Fruit fly (Drosophila melanogaster): ENCODE data around the gene CG5235.
A peak's percentile ranks its signal among the peaks of the same experiment; 100 is the strongest.

CG5235 gene

dm6 chr3L:16113003-16113606 lies 22.9 kb upstream of the CG5235 start, which contains the start of gene Taf4:
Gene Taf4 (plus strand): TSS chr3L:16113212.
- no peak for TF ChIP-seq toe (GFP tag; optimal IDR thresholded peaks at IDR 0.05)
- no peak for TF ChIP-seq Hr96 (GFP tag; optimal IDR thresholded peaks at IDR 0.05)
- TF ChIP-seq Clk (GFP tag; optimal IDR thresholded peaks at IDR 0.05) = no peak
- no peak for TF ChIP-seq pad (GFP tag; optimal IDR thresholded peaks at IDR 0.05)
- no peak for TF ChIP-seq CG7045 (GFP tag; optimal IDR thresholded peaks at IDR 0.05)
- no peak for TF ChIP-seq CG5204 (GFP tag; optimal IDR thresholded peaks at IDR 0.05)
- no peak for TF ChIP-seq CG14711 (tag; optimal IDR thresholded peaks at IDR 0.05)
- no peak for TF ChIP-seq bab1 (GFP tag; optimal IDR thresholded peaks at IDR 0.05)
- no peak for TF ChIP-seq CG11617 (GFP tag; optimal IDR thresholded peaks at IDR 0.05)
- no peak for TF ChIP-seq CG33017 (tag; optimal IDR thresholded peaks at IDR 0.05)
- TF ChIP-seq kay (GFP tag; ENCODE audit: borderline replicate concordance) = no peak

dm6 chr3L:16112069-16112820 lies 22.1 kb upstream of the CG5235 start, which contains the start of gene Zn72D:
Gene Zn72D (minus strand): TSS chr3L:16112626.
- TF ChIP-seq toe (GFP tag; optimal IDR thresholded peaks at IDR 0.05) (no peak), Mnt (GFP tag; optimal IDR thresholded peaks at IDR 0.05) (peak; percentile 8), CG7045 (GFP tag; optimal IDR thresholded peaks at IDR 0.05) (no peak), CG5204 (GFP tag; optimal IDR thresholded peaks at IDR 0.05) (no peak), bab1 (GFP tag; optimal IDR thresholded peaks at IDR 0.05) (peak; percentile 35), CG11617 (GFP tag; optimal IDR thresholded peaks at IDR 0.05) (peak; percentile 29), tj (GFP tag; optimal IDR thresholded peaks at IDR 0.05) (no peak), cic (GFP tag; optimal IDR thresholded peaks at IDR 0.05) (no peak), cnc (optimal IDR thresholded peaks at IDR 0.05) (no peak), ovo (GFP tag; optimal IDR thresholded peaks at IDR 0.05) (peak; percentile 18), CG12768 (GFP tag; optimal IDR thresholded peaks at IDR 0.05) (peak; percentile 65), Crg-1 (GFP tag; optimal IDR thresholded peaks at IDR 0.05) (no peak)

dm6 chr3L:16105528-16105927 lies 15.3 kb upstream of the CG5235 start, which contains the start of the genes IntS9 and CG43295:
Gene IntS9 (minus strand): TSS chr3L:16105627.
Gene CG43295 (plus strand): TSS chr3L:16105852.
- TF ChIP-seq bab1 (GFP tag; optimal IDR thresholded peaks at IDR 0.05) (peak; percentile 78), CG7045 (GFP tag; optimal IDR thresholded peaks at IDR 0.05) (peak; percentile 45), CG11617 (GFP tag; optimal IDR thresholded peaks at IDR 0.05) (peak; percentile 78), pad (GFP tag; optimal IDR thresholded peaks at IDR 0.05) (peak; percentile 52), ovo (GFP tag; optimal IDR thresholded peaks at IDR 0.05) (peak; percentile 71), CG1620 (GFP tag; optimal IDR thresholded peaks at IDR 0.05) (peak; percentile 83), Mnt (GFP tag; optimal IDR thresholded peaks at IDR 0.05) (peak; percentile 81), cic (GFP tag; optimal IDR thresholded peaks at IDR 0.05) (peak; percentile 7), CG14711 (tag; optimal IDR thresholded peaks at IDR 0.05) (peak; percentile 78), Hr96 (GFP tag; optimal IDR thresholded peaks at IDR 0.05) (peak; percentile 86), CG5204 (GFP tag; optimal IDR thresholded peaks at IDR 0.05) (peak; percentile 83), kay (GFP tag; ENCODE audit: borderline replicate concordance) (no peak), Clk (GFP tag; optimal IDR thresholded peaks at IDR 0.05) (peak; percentile 47), CG12768 (GFP tag; optimal IDR thresholded peaks at IDR 0.05) (peak; percentile 77), cnc (optimal IDR thresholded peaks at IDR 0.05) (no peak), Crg-1 (GFP tag; optimal IDR thresholded peaks at IDR 0.05) (peak; percentile 64), toe (GFP tag; optimal IDR thresholded peaks at IDR 0.05) (peak; percentile 85), CG33017 (tag; optimal IDR thresholded peaks at IDR 0.05) (peak; percentile 76), CG7101 (tag; optimal IDR thresholded peaks at IDR 0.05) (peak; percentile 80), tj (GFP tag; optimal IDR thresholded peaks at IDR 0.05) (peak; percentile 48)

- TF ChIP-seq kay (GFP tag; ENCODE audit: borderline replicate concordance) (no peak), pad (GFP tag; optimal IDR thresholded peaks at IDR 0.05) (no peak), cnc (optimal IDR thresholded peaks at IDR 0.05) (no peak), Crg-1 (GFP tag; optimal IDR thresholded peaks at IDR 0.05) (no peak), ovo (GFP tag; optimal IDR thresholded peaks at IDR 0.05) (no peak), CG7045 (GFP tag; optimal IDR thresholded peaks at IDR 0.05) (no peak), Clk (GFP tag; optimal IDR thresholded peaks at IDR 0.05) (no peak), bab1 (GFP tag; optimal IDR thresholded peaks at IDR 0.05) (no peak), CG5204 (GFP tag; optimal IDR thresholded peaks at IDR 0.05) (no peak), toe (GFP tag; optimal IDR thresholded peaks at IDR 0.05) (no peak), CG11617 (GFP tag; optimal IDR thresholded peaks at IDR 0.05) (no peak), cic (GFP tag; optimal IDR thresholded peaks at IDR 0.05) (no peak), Hr96 (GFP tag; optimal IDR thresholded peaks at IDR 0.05) (no peak), tj (GFP tag; optimal IDR thresholded peaks at IDR 0.05) (no peak), Mnt (GFP tag; optimal IDR thresholded peaks at IDR 0.05) (no peak)
Observed at dm6 chr3L:16100059-16100458, 9.9 kb upstream of the CG5235 start, which contains the start of gene IleRS-m. Gene IleRS-m (plus strand): TSS chr3L:16100280.

dm6 chr3L:16097393-16097884 lies 7.2 kb upstream of the CG5235 start, which contains the start of the genes CG13074 and ATPsynbetaL:
Gene CG13074 (minus strand): TSS chr3L:16097493.
Gene ATPsynbetaL (plus strand): TSS chr3L:16097834.
- TF ChIP-seq bab1 (GFP tag; optimal IDR thresholded peaks at IDR 0.05) (no peak), cnc (optimal IDR thresholded peaks at IDR 0.05) (no peak), toe (GFP tag; optimal IDR thresholded peaks at IDR 0.05) (no peak), kay (GFP tag; ENCODE audit: borderline replicate concordance) (no peak), CG7101 (tag; optimal IDR thresholded peaks at IDR 0.05) (no peak), cic (GFP tag; optimal IDR thresholded peaks at IDR 0.05) (no peak), pad (GFP tag; optimal IDR thresholded peaks at IDR 0.05) (no peak), Hr96 (GFP tag; optimal IDR thresholded peaks at IDR 0.05) (no peak), CG33017 (tag; optimal IDR thresholded peaks at IDR 0.05) (no peak), Crg-1 (GFP tag; optimal IDR thresholded peaks at IDR 0.05) (no peak), Clk (GFP tag; optimal IDR thresholded peaks at IDR 0.05) (no peak), CG12768 (GFP tag; optimal IDR thresholded peaks at IDR 0.05) (no peak), CG1620 (GFP tag; optimal IDR thresholded peaks at IDR 0.05) (no peak), tj (GFP tag; optimal IDR thresholded peaks at IDR 0.05) (no peak), CG7045 (GFP tag; optimal IDR thresholded peaks at IDR 0.05) (no peak), CG5204 (GFP tag; optimal IDR thresholded peaks at IDR 0.05) (no peak)

Measured in whole organism, adult.